Worm (Caenorhabditis elegans) whole organism, young adult: ENCODE measurements around the gene twk-12.

Experiments
- B0035.1 ChIP-seq: sonication (generic microtip); optimal IDR thresholded peaks from 2 replicates; lab custom pipeline; 2016; ENCODE audit warnings: missing genetic modification characterization, mild to moderate bottlenecking, missing compliant biosample characterization, missing genotype, missing genetic modification reagents
- B0261.1 ChIP-seq: sonication (generic microtip); optimal IDR thresholded peaks from 2 replicates; lab custom pipeline; 2016; ENCODE audit warnings: mild to moderate bottlenecking, missing genetic modification characterization, moderate library complexity, missing compliant biosample characterization
- B0336.3 ChIP-seq: fragments of 200-800 bp; sonication (Bioruptor generic); IDR thresholded peaks from 2 replicates; pipeline ENCODE4 v1.3.6; 2022; ENCODE audit warnings: missing genetic modification characterization, missing compliant biosample characterization
- F10E7.11 ChIP-seq: sonication (generic microtip); optimal IDR thresholded peaks from 2 replicates; lab custom pipeline; 2017; ENCODE audit warnings: mild to moderate bottlenecking, missing genetic modification characterization, moderate library complexity, missing compliant biosample characterization
- F52B5.7 ChIP-seq: sonication (generic microtip); optimal IDR thresholded peaks from 2 replicates; lab custom pipeline; 2016; ENCODE audit warnings: mild to moderate bottlenecking, missing genetic modification characterization, missing compliant biosample characterization
- K12H6.12 ChIP-seq: fragments of 200-800 bp; sonication (Bioruptor generic); optimal IDR thresholded peaks from 2 replicates; lab custom pipeline; 2018; ENCODE audit warnings: mild to moderate bottlenecking, missing genetic modification characterization, missing compliant biosample characterization
- T26A5.8 ChIP-seq: sonication (generic microtip); optimal IDR thresholded peaks from 2 replicates; lab custom pipeline; 2016; ENCODE audit warnings: missing genetic modification characterization, missing compliant biosample characterization
- Y56A3A.18 ChIP-seq: fragments of 200-800 bp; sonication (Bioruptor generic); IDR thresholded peaks from 2 replicates; pipeline ENCODE4 v1.3.6; 2022; ENCODE audit warnings: missing genetic modification reagents, missing genetic modification characterization, missing compliant biosample characterization
- Y67H2A.10 ChIP-seq: fragments of 200-800 bp; sonication (Bioruptor generic); conservative IDR thresholded peaks from 2 replicates; pipeline ENCODE4 v1.3.6; 2022; ENCODE audit warnings: missing genetic modification reagents, missing genetic modification characterization, missing compliant biosample characterization
- akir-1 ChIP-seq: fragments of 200-800 bp; sonication (Bioruptor generic); optimal IDR thresholded peaks from 2 replicates; lab custom pipeline; 2018; ENCODE audit warnings: mild to moderate bottlenecking, missing genetic modification characterization, moderate library complexity, missing compliant biosample characterization
- aptf-2 ChIP-seq: fragments of 200-800 bp; sonication (Bioruptor generic); conservative IDR thresholded peaks from 2 replicates; pipeline ENCODE4 v1.3.6; 2022; ENCODE audit warnings: missing genetic modification reagents, missing genetic modification characterization, missing compliant biosample characterization
- aptf-3 ChIP-seq: fragments of 200-800 bp; sonication (Bioruptor generic); IDR thresholded peaks from 2 replicates; pipeline ENCODE4 v1.3.6; 2022; ENCODE audit warnings: missing genetic modification characterization, missing compliant biosample characterization
- attf-3 ChIP-seq: fragments of 200-800 bp; sonication (Bioruptor generic); conservative IDR thresholded peaks from 2 replicates; pipeline ENCODE4 v1.3.6; 2022; ENCODE audit warnings: missing genetic modification reagents, missing genetic modification characterization, missing compliant biosample characterization
- ceh-27 ChIP-seq: fragments of 200-800 bp; sonication (Bioruptor generic); optimal IDR thresholded peaks from 2 replicates; lab custom pipeline; 2018; ENCODE audit warnings: mild to moderate bottlenecking, missing genetic modification characterization, moderate library complexity, missing compliant biosample characterization
- ceh-40 ChIP-seq: fragments of 200-800 bp; sonication (Bioruptor generic); IDR thresholded peaks from 2 replicates; pipeline ENCODE4 v1.3.6; 2022; ENCODE audit warnings: missing genetic modification characterization, missing compliant biosample characterization
- dox-1 ChIP-seq: fragments of 200-800 bp; sonication (Bioruptor generic); IDR thresholded peaks from 2 replicates; pipeline ENCODE4 v1.3.6; 2022; ENCODE audit warnings: missing genetic modification reagents, missing genetic modification characterization, missing compliant biosample characterization
- dpl-1 ChIP-seq: fragments of 150-350 bp; optimal IDR thresholded peaks from 2 replicates; lab custom pipeline; 2014; ENCODE audit warnings: missing biosample characterization, missing genetic modification reagents, missing genetic modification characterization
- efl-1 ChIP-seq: fragments of 150-350 bp; optimal IDR thresholded peaks from 2 replicates; lab custom pipeline; 2014; ENCODE audit warnings: missing biosample characterization, missing genetic modification reagents, missing genetic modification characterization
- ekl-4 ChIP-seq: fragments of 200-800 bp; sonication (Bioruptor generic); IDR thresholded peaks from 2 replicates; pipeline ENCODE4 v1.3.6; 2022; ENCODE audit warnings: missing genetic modification reagents, missing genetic modification characterization, missing compliant biosample characterization
- gei-17 ChIP-seq: fragments of 200-800 bp; sonication (Bioruptor generic); optimal IDR thresholded peaks from 2 replicates; lab custom pipeline; 2018; ENCODE audit warnings: mild to moderate bottlenecking, missing genetic modification characterization, missing compliant biosample characterization
- him-1 ChIP-seq: sonication (generic microtip); optimal IDR thresholded peaks from 2 replicates; lab custom pipeline; 2016; ENCODE audit warnings: missing genotype, missing genetic modification reagents, missing genetic modification characterization, missing compliant biosample characterization
- hlh-26 ChIP-seq: fragments of 200-800 bp; sonication (Bioruptor generic); conservative IDR thresholded peaks from 2 replicates; pipeline ENCODE4 v1.3.6; 2022; ENCODE audit warnings: missing genetic modification reagents, missing genetic modification characterization, missing compliant biosample characterization
- lin-35 ChIP-seq, 3 experiments: fragments of 150-350 bp in 2 of 3; sonication (generic microtip) in 1 of 3; optimal IDR thresholded peaks; 2 replicates each; lab custom pipeline; 2014 to 2018; ENCODE audit warnings: missing biosample characterization in 3 of 3, missing genetic modification characterization in 3 of 3, missing genetic modification reagents in 3 of 3
- lin-54 ChIP-seq: fragments of 200-800 bp; sonication (Bioruptor generic); optimal IDR thresholded peaks from 2 replicates; lab custom pipeline; 2018; ENCODE audit warnings: mild to moderate bottlenecking, missing genetic modification characterization, missing compliant biosample characterization
- lsl-1 ChIP-seq: fragments of 200-800 bp; sonication (Bioruptor generic); optimal IDR thresholded peaks from 2 replicates; lab custom pipeline; 2018; ENCODE audit warnings: mild to moderate bottlenecking, missing genetic modification characterization, moderate library complexity, missing compliant biosample characterization
- lsy-27 ChIP-seq: sonication (generic microtip); optimal IDR thresholded peaks from 2 replicates; lab custom pipeline; 2017; ENCODE audit warnings: missing genetic modification characterization, mild to moderate bottlenecking, missing compliant biosample characterization, antibody characterized with exemption, missing genotype, borderline replicate concordance; ENCODE audit not compliant: insufficient read depth
- madf-3 ChIP-seq: fragments of 200-800 bp; sonication (Bioruptor generic); IDR thresholded peaks from 2 replicates; pipeline ENCODE4 v1.3.6; 2022; ENCODE audit warnings: missing genetic modification reagents, missing genetic modification characterization, missing compliant biosample characterization
- madf-6 ChIP-seq: fragments of 200-800 bp; sonication (Bioruptor generic); IDR thresholded peaks from 2 replicates; pipeline ENCODE4 v1.3.6; 2022; ENCODE audit warnings: missing genetic modification reagents, missing genetic modification characterization, missing compliant biosample characterization
- mxl-1 ChIP-seq: sonication (generic microtip); optimal IDR thresholded peaks from 2 replicates; lab custom pipeline; 2016; ENCODE audit warnings: missing genetic modification characterization, missing compliant biosample characterization
- nfya-2 ChIP-seq: fragments of 200-800 bp; sonication (Bioruptor generic); IDR thresholded peaks from 2 replicates; pipeline ENCODE4 v1.3.6; 2022; ENCODE audit warnings: missing genetic modification reagents, missing genetic modification characterization, missing compliant biosample characterization
- nhr-90 ChIP-seq: sonication (generic microtip); optimal IDR thresholded peaks from 2 replicates; lab custom pipeline; 2016; ENCODE audit warnings: missing genotype, mild to moderate bottlenecking, missing genetic modification characterization, missing compliant biosample characterization
- rcor-1 ChIP-seq: fragments of 200-800 bp; sonication (Bioruptor generic); IDR thresholded peaks from 2 replicates; pipeline ENCODE4 v1.3.6; 2022; ENCODE audit warnings: missing genetic modification reagents, missing genetic modification characterization, missing compliant biosample characterization
- sea-2 ChIP-seq: fragments of 200-800 bp; sonication (Bioruptor generic); IDR thresholded peaks from 2 replicates; pipeline ENCODE4 v1.3.6; 2022; ENCODE audit warnings: missing genetic modification characterization, missing compliant biosample characterization
- snpc-3.4 ChIP-seq: sonication (generic microtip); optimal IDR thresholded peaks from 2 replicates; lab custom pipeline; 2017; ENCODE audit warnings: missing genetic modification characterization, mild to moderate bottlenecking, missing compliant biosample characterization, antibody characterized with exemption, moderate library complexity, missing genotype, missing genetic modification reagents
- snpc-4 ChIP-seq, 5 experiments: fragments of 150-350 bp in 1 of 5; sonication (generic microtip) in 4 of 5; optimal IDR thresholded peaks; 2 replicates each; lab custom pipeline; 2014 to 2018; ENCODE audit warnings: missing genetic modification characterization in 5 of 5, missing biosample characterization in 3 of 5, antibody characterized with exemption in 2 of 5, mild to moderate bottlenecking in 2 of 5, missing compliant biosample characterization in 2 of 5, missing genotype in 2 of 5, moderate library complexity in 2 of 5, missing genetic modification reagents in 1 of 5
- somi-1 ChIP-seq: fragments of 200-800 bp; sonication (Bioruptor generic); optimal IDR thresholded peaks from 2 replicates; lab custom pipeline; 2018; ENCODE audit warnings: mild to moderate bottlenecking, missing genetic modification characterization, missing compliant biosample characterization
- tbx-9 ChIP-seq: sonication (generic microtip); optimal IDR thresholded peaks from 2 replicates; lab custom pipeline; 2016; ENCODE audit warnings: borderline replicate concordance, missing genetic modification characterization, inconsistent platforms, missing compliant biosample characterization
- unc-62 ChIP-seq: fragments of 150-350 bp; optimal IDR thresholded peaks from 2 replicates; lab custom pipeline; 2014; ENCODE audit warnings: missing biosample characterization, missing genetic modification reagents, missing genetic modification characterization
- zfh-2 ChIP-seq: fragments of 200-800 bp; sonication (Bioruptor generic); conservative IDR thresholded peaks from 2 replicates; pipeline ENCODE4 v1.3.6; 2022; ENCODE audit warnings: missing genetic modification reagents, missing genetic modification characterization, missing compliant biosample characterization
- ztf-18 ChIP-seq: sonication (generic microtip); optimal IDR thresholded peaks from 2 replicates; lab custom pipeline; 2016; ENCODE audit warnings: missing genotype, mild to moderate bottlenecking, missing genetic modification characterization, missing compliant biosample characterization
- ztf-22 ChIP-seq: fragments of 200-800 bp; sonication (Bioruptor generic); optimal IDR thresholded peaks from 2 replicates; lab custom pipeline; 2018; ENCODE audit warnings: mild to moderate bottlenecking, missing genetic modification characterization, moderate library complexity, missing compliant biosample characterization
- ztf-28 ChIP-seq: fragments of 200-800 bp; sonication (Bioruptor generic); IDR thresholded peaks from 2 replicates; pipeline ENCODE4 v1.3.6; 2022; ENCODE audit warnings: missing genetic modification reagents, missing genetic modification characterization, missing compliant biosample characterization
- ztf-3 ChIP-seq: fragments of 200-800 bp; sonication (Bioruptor generic); optimal IDR thresholded peaks from 2 replicates; lab custom pipeline; 2018; ENCODE audit warnings: mild to moderate bottlenecking, missing genetic modification characterization, missing compliant biosample characterization

Gene twk-12

ce11 chrV:10671618-10672017 is 4.2 kb downstream of the twk-12 start, which contains the start of gene ceh-22:
Gene ceh-22, plus strand, starts transcription at chrV:10671918.
- no peak for TF ChIP-seq nfya-2 (GFP tag; lab: Robert Waterston, UW)
- TF ChIP-seq akir-1 (GFP tag; lab: Kevin White, UChicago), result no peak
- no peak for TF ChIP-seq nhr-90
- no peak for TF ChIP-seq snpc-4 (GFP tag; optimal IDR thresholded peaks at IDR 0.05; lab: Kevin White, UChicago)
- TF ChIP-seq snpc-4 (tag; optimal IDR thresholded peaks at IDR 0.05; lab: Kevin White, UChicago), result no peak
- no peak for TF ChIP-seq zfh-2 (GFP tag; lab: Robert Waterston, UW)
- TF ChIP-seq somi-1 (GFP tag; lab: Kevin White, UChicago), result no peak
- TF ChIP-seq hlh-26 (GFP tag; lab: Robert Waterston, UW), result no peak
- TF ChIP-seq lin-54 (GFP tag; lab: Kevin White, UChicago), result no peak
- TF ChIP-seq rcor-1 (GFP tag; lab: Robert Waterston, UW), result no peak
- no peak for TF ChIP-seq ceh-40 (GFP tag; lab: Robert Waterston, UW)
- no peak for TF ChIP-seq tbx-9 (tag; lab: Kevin White, UChicago)
- TF ChIP-seq lsy-27 (tag; lab: Kevin White, UChicago), result no peak
- no peak for TF ChIP-seq ztf-3
- no peak for TF ChIP-seq F10E7.11
- no peak for TF ChIP-seq lsl-1 (GFP tag; lab: Kevin White, UChicago)
- no peak for TF ChIP-seq snpc-3.4 (tag; lab: Kevin White, UChicago)
- no peak for TF ChIP-seq B0035.1
- no peak for TF ChIP-seq T26A5.8

- TF ChIP-seq B0336.3 (GFP tag; lab: Robert Waterston, UW) (no peak), ekl-4 (GFP tag; lab: Robert Waterston, UW) (no peak), sea-2 (GFP tag; lab: Robert Waterston, UW) (peak; percentile 69; the same call in 1 of the 2 replicates), nfya-2 (GFP tag; lab: Robert Waterston, UW) (no peak), ceh-27 (peak; percentile 83), madf-6 (GFP tag; lab: Robert Waterston, UW) (no peak), Y56A3A.18 (GFP tag; lab: Robert Waterston, UW) (no peak)
These were observed 5.2 kb downstream of the twk-12 start for ce11 chrV:10672601-10673000.

ce11 chrV:10675978-10676377 is 8.6 kb downstream of the twk-12 start:
- TF ChIP-seq aptf-3 (GFP tag; lab: Robert Waterston, UW) (no peak), attf-3 (GFP tag; lab: Robert Waterston, UW) (no peak), lin-35 (GFP tag; optimal IDR thresholded peaks at IDR 0.05; lab: Kevin White, UChicago) (no peak), gei-17 (no peak), Y67H2A.10 (GFP tag; lab: Robert Waterston, UW) (no peak), him-1 (tag; lab: Kevin White, UChicago) (no peak), mxl-1 (tag; lab: Kevin White, UChicago) (no peak), ztf-22 (GFP tag; lab: Kevin White, UChicago) (no peak), madf-3 (GFP tag; lab: Robert Waterston, UW) (no peak)

- TF ChIP-seq madf-3 (GFP tag; lab: Robert Waterston, UW) (no peak), K12H6.12 (tag; lab: Kevin White, UChicago) (peak; percentile 35), ztf-18 (tag; lab: Kevin White, UChicago) (no peak), snpc-3.4 (tag; lab: Kevin White, UChicago) (no peak), efl-1 (no peak), lsy-27 (tag; lab: Kevin White, UChicago) (no peak), sea-2 (GFP tag; lab: Robert Waterston, UW) (no peak), aptf-2 (no peak), ztf-28 (no peak), dpl-1 (GFP tag; lab: Kevin White, UChicago) (no peak), zfh-2 (GFP tag; lab: Robert Waterston, UW) (0 out of 2 replicates have a peak, but pooled peaks have one; percentile 36), him-1 (tag; lab: Kevin White, UChicago) (no peak), ceh-27 (peak; percentile 8), lin-54 (GFP tag; lab: Kevin White, UChicago) (no peak), dox-1 (GFP tag; lab: Robert Waterston, UW) (no peak), F52B5.7 (no peak), Y67H2A.10 (GFP tag; lab: Robert Waterston, UW) (no peak), unc-62 (GFP tag; lab: Kevin White, UChicago) (no peak), ceh-40 (GFP tag; lab: Robert Waterston, UW) (no peak), B0261.1 (tag; lab: Kevin White, UChicago) (no peak)
These were observed 10.1 kb downstream of the twk-12 start for ce11 chrV:10677459-10677858.
